Fruit fly (Drosophila melanogaster): ENCODE measurements around the gene CG7460.

CG7460 gene

DNA sequence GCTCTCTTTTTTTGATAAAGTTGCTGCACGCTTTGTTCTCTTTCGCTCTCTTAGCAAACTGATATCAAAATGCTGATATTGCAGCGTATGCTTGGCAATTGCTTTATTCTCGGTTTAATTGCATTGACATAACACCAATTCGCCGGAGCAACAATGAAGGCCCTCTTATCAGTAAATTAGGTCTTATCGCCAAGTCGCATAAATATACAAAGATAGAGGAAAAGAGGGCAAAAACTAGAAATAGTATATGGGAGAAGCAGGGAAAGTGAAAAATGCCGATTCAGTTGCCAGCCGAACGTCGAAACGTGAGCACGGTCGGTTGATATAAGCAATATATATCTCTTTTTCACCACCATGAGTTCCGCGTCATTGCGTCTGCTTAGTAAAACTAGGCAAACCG is at the start of gene CG7460:
Gene CG7460 (plus strand): TSS at position 70 of the 400 bp plus-strand sequence.
- peak; percentile 5 for TF ChIP-seq CrebA (GFP tag; optimal IDR thresholded peaks at IDR 0.05; ENCODE audit: borderline replicate concordance)
- TF ChIP-seq Myc (optimal IDR thresholded peaks at IDR 0.05): no peak

dm6 chr3L:17719754-17720153 is 20.6 kb upstream of the CG7460 start, which contains the start of gene CheB74a:
CheB74a (minus strand) TSS chr3L:17719854.
- TF ChIP-seq tai (GFP tag; optimal IDR thresholded peaks at IDR 0.05) (no peak), Jra (GFP tag; optimal IDR thresholded peaks at IDR 0.05) (no peak), Rel (GFP tag; optimal IDR thresholded peaks at IDR 0.05) (no peak), Rel (tag; optimal IDR thresholded peaks at IDR 0.05) (no peak), h (GFP tag; optimal IDR thresholded peaks at IDR 0.05) (no peak), CrebA (GFP tag; optimal IDR thresholded peaks at IDR 0.05; ENCODE audit: borderline replicate concordance) (no peak), Hr78 (GFP tag; optimal IDR thresholded peaks at IDR 0.05) (no peak), CG9705 (GFP tag; optimal IDR thresholded peaks at IDR 0.05) (no peak), Vsx2 (GFP tag; optimal IDR thresholded peaks at IDR 0.05; ENCODE audit: partially characterized antibody) (no peak), jim (GFP tag; optimal IDR thresholded peaks at IDR 0.05) (no peak), brk (GFP tag; optimal IDR thresholded peaks at IDR 0.05) (no peak), br (GFP tag; optimal IDR thresholded peaks at IDR 0.05) (no peak)

dm6 chr3L:17729278-17729677 is 11.1 kb upstream of the CG7460 start, which contains the start of gene CG6052:
CG6052 (minus strand) TSS chr3L:17729378.
- TF ChIP-seq dl (GFP tag; optimal IDR thresholded peaks at IDR 0.05; ENCODE audit: insufficient read depth in 1 of 2, partially characterized antibody in 2 of 2) (no peak), h (GFP tag; optimal IDR thresholded peaks at IDR 0.05) (no peak), dmrt93B (GFP tag; optimal IDR thresholded peaks at IDR 0.05) (no peak), CG32264 (GFP tag; optimal IDR thresholded peaks at IDR 0.05) (no peak), tai (GFP tag; optimal IDR thresholded peaks at IDR 0.05) (no peak), Vsx2 (GFP tag; optimal IDR thresholded peaks at IDR 0.05; ENCODE audit: partially characterized antibody) (no peak), sage (GFP tag; optimal IDR thresholded peaks at IDR 0.05) (no peak), usp (GFP tag; optimal IDR thresholded peaks at IDR 0.05) (no peak)

dm6 chr3L:17739627-17740026 is 713 bp upstream of the CG7460 start:
- TF ChIP-seq pan (optimal IDR thresholded peaks at IDR 0.05) (no peak), Myc (optimal IDR thresholded peaks at IDR 0.05) (peak; percentile 35), N (GFP tag; optimal IDR thresholded peaks at IDR 0.05) (peak; percentile 27)

dm6 chr3L:17742531-17742930 is 2.2 kb downstream of the CG7460 start:
- no peak for TF ChIP-seq Abd-B (GFP tag; optimal IDR thresholded peaks at IDR 0.05)

DNA sequence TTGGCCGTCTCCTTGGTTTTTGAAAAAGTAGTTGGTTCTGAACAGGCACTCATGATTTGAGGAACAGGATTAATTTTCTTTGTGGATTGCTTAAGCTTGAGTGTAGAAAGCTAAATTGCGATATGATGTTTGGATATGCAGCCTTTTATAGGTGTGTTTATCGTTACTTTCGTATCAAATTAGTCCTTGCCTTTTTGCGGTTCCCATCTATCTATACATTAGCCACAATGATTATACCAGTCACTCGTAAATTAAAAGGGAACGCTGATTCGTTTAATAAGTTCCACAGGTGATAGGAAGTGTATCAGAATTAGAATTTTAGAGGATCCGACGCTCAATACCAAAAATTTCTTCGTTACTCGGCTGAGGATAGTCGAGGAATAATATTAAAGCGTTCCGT is 6.4 kb downstream of the CG7460 start, which contains the start of gene CG6034:
Gene CG6034 (minus strand): TSS at position 101 of the 400 bp plus-strand sequence.
- TF ChIP-seq brk (GFP tag; optimal IDR thresholded peaks at IDR 0.05): no peak
- TF ChIP-seq jim (GFP tag; optimal IDR thresholded peaks at IDR 0.05): no peak
- no peak for TF ChIP-seq br (GFP tag; optimal IDR thresholded peaks at IDR 0.05)
- TF ChIP-seq pan (optimal IDR thresholded peaks at IDR 0.05): no peak
- no peak for TF ChIP-seq sv (GFP tag; optimal IDR thresholded peaks at IDR 0.05)
- TF ChIP-seq N (GFP tag; optimal IDR thresholded peaks at IDR 0.05): no peak
- no peak for TF ChIP-seq Hr78 (GFP tag; optimal IDR thresholded peaks at IDR 0.05)
- no peak for TF ChIP-seq Hnf4 (GFP tag; optimal IDR thresholded peaks at IDR 0.05)
- TF ChIP-seq Dif (GFP tag; optimal IDR thresholded peaks at IDR 0.05; ENCODE audit: partially characterized antibody): no peak
- no peak for TF ChIP-seq h (GFP tag; optimal IDR thresholded peaks at IDR 0.05)
- TF ChIP-seq Mio (GFP tag; optimal IDR thresholded peaks at IDR 0.05): no peak
- TF ChIP-seq CG9705 (GFP tag; optimal IDR thresholded peaks at IDR 0.05): no peak
- TF ChIP-seq CG32264 (GFP tag; optimal IDR thresholded peaks at IDR 0.05): no peak
- no peak for TF ChIP-seq psq (GFP tag; optimal IDR thresholded peaks at IDR 0.05)
- TF ChIP-seq Jra (GFP tag; optimal IDR thresholded peaks at IDR 0.05): no peak
- no peak for TF ChIP-seq fru (GFP tag; optimal IDR thresholded peaks at IDR 0.05)

DNA sequence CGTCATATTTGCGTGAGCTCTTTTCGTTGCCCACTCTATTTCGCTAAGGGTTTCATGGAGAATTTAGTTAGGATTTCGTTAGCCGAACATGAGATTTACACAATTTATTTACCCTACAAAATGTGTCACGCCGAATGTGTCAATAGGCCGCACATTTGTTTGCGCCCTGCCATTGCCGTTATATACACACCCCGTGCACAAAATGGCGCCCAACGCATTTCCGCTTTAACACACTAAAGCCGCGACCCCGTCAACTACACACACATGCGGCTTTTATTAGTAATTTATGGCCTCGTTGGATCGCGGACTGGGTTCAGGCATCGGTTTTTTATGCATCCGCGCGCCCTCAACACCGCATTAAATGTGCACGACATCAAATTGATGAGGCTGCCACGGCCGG is 10.1 kb downstream of the CG7460 start, which contains the start of gene Adgf-B:
Gene Adgf-B (minus strand): TSS at position 101 of the 400 bp plus-strand sequence.
- TF ChIP-seq woc (GFP tag; optimal IDR thresholded peaks at IDR 0.05): no peak
- TF ChIP-seq Hnf4 (GFP tag; optimal IDR thresholded peaks at IDR 0.05): no peak
- TF ChIP-seq foxo (GFP tag; optimal IDR thresholded peaks at IDR 0.05): no peak
- TF ChIP-seq Sp1 (GFP tag; optimal IDR thresholded peaks at IDR 0.05): no peak
- no peak for TF ChIP-seq Hr83 (GFP tag; optimal IDR thresholded peaks at IDR 0.05; ENCODE audit: poor library complexity, severe bottlenecking)
- TF ChIP-seq ey (GFP tag; optimal IDR thresholded peaks at IDR 0.05): no peak
